Worm (Caenorhabditis elegans): Measurements from ENCODE around the gene bcmo-1.

The bcmo-1 gene

ce11 chrII:12855900-12856299, 25.4 kb downstream of the bcmo-1 start, which contains the start of gene Y46G5A.29:
Gene Y46G5A.29, plus strand, starts transcription at chrII:12856200.
- TF ChIP-seq K09A11.1 (tag; optimal IDR thresholded peaks at IDR 0.05; ENCODE audit: insufficient read depth), result no peak
- TF ChIP-seq ceh-24 (tag; optimal IDR thresholded peaks at IDR 0.05), result no peak
- no peak for TF ChIP-seq hlh-8 (tag; optimal IDR thresholded peaks at IDR 0.05)
- TF ChIP-seq unc-3 (GFP tag; conservative IDR thresholded peaks at IDR 0.05), result no peak
- TF ChIP-seq unc-3 (tag; optimal IDR thresholded peaks at IDR 0.05), result no peak
- TF ChIP-seq ceh-2 (tag; optimal IDR thresholded peaks at IDR 0.05), result no peak
- TF ChIP-seq tbx-7 (tag; optimal IDR thresholded peaks at IDR 0.05), result no peak
- no peak for TF ChIP-seq eyg-1 (tag; optimal IDR thresholded peaks at IDR 0.05)
- no peak for TF ChIP-seq pax-1 (tag; optimal IDR thresholded peaks at IDR 0.05)
- TF ChIP-seq mec-3 (tag; optimal IDR thresholded peaks at IDR 0.05; ENCODE audit: borderline replicate concordance), result no peak
- no peak for TF ChIP-seq ceh-22 (tag; optimal IDR thresholded peaks at IDR 0.05)
- no peak for TF ChIP-seq sox-2 (GFP tag; IDR thresholded peaks at IDR 0.05)
- no peak for TF ChIP-seq elt-2 (tag; optimal IDR thresholded peaks at IDR 0.05)
- no peak for TF ChIP-seq che-1 (tag; optimal IDR thresholded peaks at IDR 0.05)
- no peak for TF ChIP-seq dmd-4 (tag; optimal IDR thresholded peaks at IDR 0.05; ENCODE audit: borderline replicate concordance)
- TF ChIP-seq C38D4.7 (GFP tag; optimal IDR thresholded peaks at IDR 0.05), result no peak

- no peak for TF ChIP-seq odd-2 (tag; optimal IDR thresholded peaks at IDR 0.05)
- no peak for TF ChIP-seq hlh-6 (tag; optimal IDR thresholded peaks at IDR 0.05)
- no peak for TF ChIP-seq ahr-1 (tag; optimal IDR thresholded peaks at IDR 0.05)
- TF ChIP-seq madf-2 (tag; optimal IDR thresholded peaks at IDR 0.05), result no peak
- TF ChIP-seq pqm-1 (tag; optimal IDR thresholded peaks at IDR 0.05), result no peak
- no peak for TF ChIP-seq K02D7.2 (tag; optimal IDR thresholded peaks at IDR 0.05)
- TF ChIP-seq lin-11 (tag; optimal IDR thresholded peaks at IDR 0.05), result no peak
- no peak for TF ChIP-seq pax-1 (tag; optimal IDR thresholded peaks at IDR 0.05)
- TF ChIP-seq unc-86 (tag; optimal IDR thresholded peaks at IDR 0.05), result no peak
- no peak for TF ChIP-seq tbx-7 (tag; optimal IDR thresholded peaks at IDR 0.05)
- TF ChIP-seq che-1 (tag; optimal IDR thresholded peaks at IDR 0.05), result no peak
- no peak for TF ChIP-seq ceh-19 (GFP tag; optimal IDR thresholded peaks at IDR 0.05)
- TF ChIP-seq C38D4.7 (GFP tag; optimal IDR thresholded peaks at IDR 0.05), result no peak
- TF ChIP-seq ztf-16 (tag; optimal IDR thresholded peaks at IDR 0.05), result no peak
- TF ChIP-seq sox-2 (GFP tag; IDR thresholded peaks at IDR 0.05), result no peak
- TF ChIP-seq ets-4 (tag; optimal IDR thresholded peaks at IDR 0.05), result no peak
These were observed 35.1 kb downstream of the bcmo-1 start, which contains the start of gene snf-5 for ce11 chrII:12865604-12866003. Gene snf-5, minus strand, starts transcription at chrII:12865785.

DNA sequence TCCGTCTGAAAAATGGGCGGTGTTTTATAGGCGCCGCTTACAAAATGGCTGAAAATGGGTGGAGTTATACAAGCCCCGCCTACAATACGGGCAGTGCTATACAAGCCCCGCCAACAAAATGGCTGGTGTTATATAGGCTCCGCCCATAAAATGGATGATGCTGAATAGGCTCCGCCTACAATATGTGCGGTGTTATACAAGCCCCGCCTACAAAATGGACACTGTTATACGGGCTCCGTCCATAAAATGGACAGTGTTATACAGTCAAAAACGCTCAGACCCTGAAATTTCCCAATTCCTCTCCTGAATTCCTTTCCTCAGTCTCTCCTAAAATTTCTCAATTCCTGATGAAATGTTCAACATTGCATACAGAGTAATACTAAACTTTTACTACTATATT, 35.6 kb downstream of the bcmo-1 start:
- no peak for TF ChIP-seq ceh-22 (tag; optimal IDR thresholded peaks at IDR 0.05)
- TF ChIP-seq ceh-18 (tag; optimal IDR thresholded peaks at IDR 0.05), result no peak
- TF ChIP-seq che-1 (tag; optimal IDR thresholded peaks at IDR 0.05), result no peak
- TF ChIP-seq ama-1 (optimal IDR thresholded peaks at IDR 0.05), result no peak
- no peak for TF ChIP-seq K02D7.2 (tag; optimal IDR thresholded peaks at IDR 0.05)
- TF ChIP-seq sox-4 (tag; optimal IDR thresholded peaks at IDR 0.05), result no peak
- no peak for TF ChIP-seq ceh-31 (tag; optimal IDR thresholded peaks at IDR 0.05)
- no peak for TF ChIP-seq dmd-4 (tag; optimal IDR thresholded peaks at IDR 0.05; ENCODE audit: borderline replicate concordance)
- no peak for TF ChIP-seq nhr-11 (tag; optimal IDR thresholded peaks at IDR 0.05)
- TF ChIP-seq Y22D7AL.16 (tag; optimal IDR thresholded peaks at IDR 0.05), result no peak
- TF ChIP-seq zip-5 (tag; optimal IDR thresholded peaks at IDR 0.05), result no peak
- TF ChIP-seq ceh-30 (tag; optimal IDR thresholded peaks at IDR 0.05), result no peak
- TF ChIP-seq hlh-30 (tag; optimal IDR thresholded peaks at IDR 0.05; ENCODE audit: insufficient read depth), result no peak
- TF ChIP-seq eyg-1 (tag; optimal IDR thresholded peaks at IDR 0.05), result no peak
- no peak for TF ChIP-seq elt-2 (tag; optimal IDR thresholded peaks at IDR 0.05)
- no peak for TF ChIP-seq nhr-232 (tag; optimal IDR thresholded peaks at IDR 0.05)
- TF ChIP-seq sdc-2 (tag; optimal IDR thresholded peaks at IDR 0.05), result no peak
- no peak for TF ChIP-seq syd-9 (tag; optimal IDR thresholded peaks at IDR 0.05)
- TF ChIP-seq ceh-34 (tag; optimal IDR thresholded peaks at IDR 0.05), result no peak
